Worm (Caenorhabditis elegans): Measurements from ENCODE around the gene C05D12.2.

DNA sequence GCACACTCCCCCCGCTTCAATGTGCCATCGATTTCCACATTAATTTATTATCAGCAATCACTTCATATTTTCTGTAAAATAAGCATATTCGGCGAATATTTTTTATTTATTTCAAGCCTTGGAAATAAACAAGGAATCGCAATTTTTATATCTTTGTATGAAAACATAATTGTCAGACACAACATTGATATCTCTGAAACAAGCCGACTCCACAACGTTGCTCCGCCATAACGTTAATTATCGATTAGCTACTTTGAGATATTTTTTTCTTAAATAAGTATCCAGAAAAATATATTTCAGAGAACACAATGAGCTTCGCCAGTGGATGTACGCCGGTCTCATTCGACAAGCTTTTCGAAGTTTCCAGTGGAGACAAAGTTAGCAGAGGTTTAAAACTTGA is 25.8 kb downstream of the C05D12.2 start, which contains the start of gene adbp-1:
- TF ChIP-seq dao-5 (tag; optimal IDR thresholded peaks at IDR 0.05), result no peak
- no peak for TF ChIP-seq him-1 (tag; optimal IDR thresholded peaks at IDR 0.05)
- TF ChIP-seq W03F9.2 (tag; optimal IDR thresholded peaks at IDR 0.05), result no peak
